Worm (Caenorhabditis elegans) whole organism, midembryonic: ENCODE data around the gene sel-7.

Source experiments
- med-1 ChIP-seq: sonication (generic microtip); optimal IDR thresholded peaks from 2 replicates; lab custom pipeline; 2017; ENCODE audit warnings: missing genetic modification characterization, mild to moderate bottlenecking, missing compliant biosample characterization, antibody characterized with exemption, missing genetic modification reagents; ENCODE audit not compliant: insufficient read depth
- ref-1 ChIP-seq: fragments of 200-800 bp; sonication (Bioruptor generic); conservative IDR thresholded peaks from 2 replicates; pipeline ENCODE4 v1.3.6; 2022; ENCODE audit warnings: missing genetic modification reagents, missing genetic modification characterization, missing compliant biosample characterization
- tab-1 ChIP-seq: fragments of 200-800 bp; sonication (Bioruptor generic); IDR thresholded peaks from 2 replicates; pipeline ENCODE4 v1.3.6; 2022; ENCODE audit warnings: missing genetic modification characterization, missing compliant biosample characterization
- ztf-29 ChIP-seq: fragments of 200-800 bp; sonication (Bioruptor generic); IDR thresholded peaks from 2 replicates; pipeline ENCODE4 v1.3.6; 2022; ENCODE audit warnings: missing genetic modification reagents, missing genetic modification characterization, missing compliant biosample characterization

DNA sequence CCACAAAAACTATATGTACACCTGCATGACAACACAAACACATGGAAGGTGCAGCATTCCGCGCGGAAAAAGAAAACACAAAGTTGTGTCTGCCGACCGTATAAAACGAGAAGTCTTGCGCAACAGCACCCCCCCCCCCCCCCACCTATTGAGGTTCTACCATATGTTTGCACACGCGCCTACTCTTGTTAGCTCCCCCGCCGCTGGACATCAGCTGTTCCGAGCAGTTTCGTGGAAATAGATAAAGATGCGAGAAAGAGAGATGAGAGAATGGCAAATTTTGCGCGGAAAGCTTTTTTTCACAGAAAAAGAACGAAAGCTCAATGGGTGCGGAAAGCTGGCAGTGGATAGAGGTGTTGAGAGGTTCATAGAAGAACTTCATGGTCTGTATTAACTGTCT is 4.7 kb downstream of the sel-7 start:
- TF ChIP-seq ztf-29 (GFP tag; lab: Robert Waterston, UW) (no peak), ref-1 (no peak), med-1 (GFP tag; lab: Kevin White, UChicago) (no peak), tab-1 (GFP tag; lab: Robert Waterston, UW) (no peak)
